Fruit fly (Drosophila melanogaster): Measurements from ENCODE around the gene tara.

tara gene

dm6 chr3R:16242461-16242934 lies 17.0 kb downstream of the tara start (continued):
- TF ChIP-seq CG8765 (GFP tag; IDR thresholded peaks at IDR 0.05): no peak
- TF ChIP-seq CG1024 (GFP tag; IDR thresholded peaks at IDR 0.05): no peak
- TF ChIP-seq Blimp-1 (GFP tag; optimal IDR thresholded peaks at IDR 0.05): peak; percentile 5
- TF ChIP-seq Trl (optimal IDR thresholded peaks at IDR 0.05): peak; percentile 95 to 97
- peak; percentile 70 for TF ChIP-seq Trl (GFP tag; optimal IDR thresholded peaks at IDR 0.05)
- TF ChIP-seq Asciz (GFP tag; optimal IDR thresholded peaks at IDR 0.05): peak; percentile 8
- TF ChIP-seq fd102C (GFP tag; optimal IDR thresholded peaks at IDR 0.05): peak; percentile 2
- TF ChIP-seq kah (GFP tag; optimal IDR thresholded peaks at IDR 0.05): no peak
- TF ChIP-seq Spps (tag; optimal IDR thresholded peaks at IDR 0.05): no peak
- TF ChIP-seq sisA (GFP tag; IDR thresholded peaks at IDR 0.05): no peak
- peak; percentile 90 for TF ChIP-seq HmgD (GFP tag; optimal IDR thresholded peaks at IDR 0.05)
- TF ChIP-seq Optix (GFP tag; IDR thresholded peaks at IDR 0.05): no peak
- TF ChIP-seq bsh (GFP tag; optimal IDR thresholded peaks at IDR 0.05): peak in 1 of 2 experiments; percentile 50
- TF ChIP-seq Hand (GFP tag; optimal IDR thresholded peaks at IDR 0.05): peak; percentile 62
- no peak for TF ChIP-seq CG14667 (GFP tag; IDR thresholded peaks at IDR 0.05)
- peak; percentile 100 for TF ChIP-seq cg (GFP tag; optimal IDR thresholded peaks at IDR 0.05)
- peak; percentile 20 for TF ChIP-seq dmrt99B (tag; optimal IDR thresholded peaks at IDR 0.05)
- no peak for TF ChIP-seq Dfd (GFP tag; optimal IDR thresholded peaks at IDR 0.05)
- no peak for TF ChIP-seq Fer3 (tag; optimal IDR thresholded peaks at IDR 0.05)
- TF ChIP-seq toy (GFP tag; IDR thresholded peaks at IDR 0.05): no peak
- TF ChIP-seq CG11398 (GFP tag; optimal IDR thresholded peaks at IDR 0.05): peak; percentile 12
- no peak for TF ChIP-seq Hr3 (GFP tag; optimal IDR thresholded peaks at IDR 0.05)
- peak; percentile 60 for TF ChIP-seq Hmr (GFP tag; optimal IDR thresholded peaks at IDR 0.05)
- TF ChIP-seq jing (GFP tag; optimal IDR thresholded peaks at IDR 0.05): no peak
- peak; percentile 29 for TF ChIP-seq CG2678 (tag; optimal IDR thresholded peaks at IDR 0.05)
- TF ChIP-seq br (optimal IDR thresholded peaks at IDR 0.05): no peak
- peak; percentile 1 for TF ChIP-seq Mes4 (GFP tag; optimal IDR thresholded peaks at IDR 0.05)
- peak; percentile 96 for TF ChIP-seq D (optimal IDR thresholded peaks at IDR 0.05)
- peak; percentile 20 for TF ChIP-seq D (GFP tag; optimal IDR thresholded peaks at IDR 0.05)
- TF ChIP-seq Max (GFP tag; optimal IDR thresholded peaks at IDR 0.05): no peak
- TF ChIP-seq CG34422 (GFP tag; IDR thresholded peaks at IDR 0.05): no peak
- TF ChIP-seq CG12071 (GFP tag; optimal IDR thresholded peaks at IDR 0.05): peak; percentile 52
- peak; percentile 27 for TF ChIP-seq CG6254 (GFP tag; optimal IDR thresholded peaks at IDR 0.05)
- TF ChIP-seq MBD-R2 (GFP tag; IDR thresholded peaks at IDR 0.05): no peak
- peak; percentile 7 for TF ChIP-seq CG10267 (tag; optimal IDR thresholded peaks at IDR 0.05)
- peak; percentile 51 for TF ChIP-seq CG12299 (tag; optimal IDR thresholded peaks at IDR 0.05)
- no peak for TF ChIP-seq Sry-β (GFP tag; optimal IDR thresholded peaks at IDR 0.05)
- TF ChIP-seq CG10274 (GFP tag; optimal IDR thresholded peaks at IDR 0.05): no peak
- TF ChIP-seq CG4282 (GFP tag; optimal IDR thresholded peaks at IDR 0.05): peak; percentile 25
- TF ChIP-seq CG30020 (tag; optimal IDR thresholded peaks at IDR 0.05): no peak
- TF ChIP-seq CG2875 (GFP tag; optimal IDR thresholded peaks at IDR 0.05): no peak
- no peak for TF ChIP-seq CG8290 (GFP tag; optimal IDR thresholded peaks at IDR 0.05)
- TF ChIP-seq CG8290 (tag; optimal IDR thresholded peaks at IDR 0.05): peak in 1 of 2 experiments; percentile 92
- no peak for TF ChIP-seq Sin3A (optimal IDR thresholded peaks at IDR 0.05)
- TF ChIP-seq Chrac-16 (GFP tag; optimal IDR thresholded peaks at IDR 0.05): no peak
- peak; percentile 80 for TF ChIP-seq gro (GFP tag; optimal IDR thresholded peaks at IDR 0.05)
- TF ChIP-seq dm (GFP tag; optimal IDR thresholded peaks at IDR 0.05): peak; percentile 53
- TF ChIP-seq Opbp (GFP tag; IDR thresholded peaks at IDR 0.05; ENCODE audit: partially characterized antibody): no peak
- peak; percentile 33 for TF ChIP-seq maf-S (GFP tag; optimal IDR thresholded peaks at IDR 0.05)
- peak; percentile 78 for TF ChIP-seq psq (GFP tag; optimal IDR thresholded peaks at IDR 0.05)
- no peak for TF ChIP-seq CG10321 (GFP tag; IDR thresholded peaks at IDR 0.05)
- peak; percentile 90 for TF ChIP-seq nom (GFP tag; optimal IDR thresholded peaks at IDR 0.05)
- no peak for TF ChIP-seq ham (GFP tag; IDR thresholded peaks at IDR 0.05)
